Worm (Caenorhabditis elegans) whole organism, late embryonic: ENCODE results near the gene sym-4.

Experiments used
- C08G9.2 ChIP-seq: sonication (generic microtip); optimal IDR thresholded peaks from 2 replicates; lab custom pipeline; 2016; ENCODE audit warnings: mild to moderate bottlenecking, missing genetic modification characterization, moderate library complexity, missing compliant biosample characterization
- C38D4.7 ChIP-seq: fragments of 200-800 bp; sonication (Bioruptor generic); optimal IDR thresholded peaks from 2 replicates; lab custom pipeline; 2018; ENCODE audit warnings: mild to moderate bottlenecking, missing genetic modification characterization, moderate library complexity, missing compliant biosample characterization
- K09A11.1 ChIP-seq: sonication (generic microtip); optimal IDR thresholded peaks from 2 replicates; lab custom pipeline; 2017; ENCODE audit warnings: antibody characterized with exemption, mild to moderate bottlenecking, missing genetic modification characterization, missing compliant biosample characterization; ENCODE audit not compliant: insufficient read depth
- ahr-1 ChIP-seq: sonication (generic microtip); optimal IDR thresholded peaks from 2 replicates; lab custom pipeline; 2016; ENCODE audit warnings: missing genetic modification characterization, missing compliant biosample characterization
- ama-1 ChIP-seq: fragments of 150-350 bp; optimal IDR thresholded peaks from 2 replicates; lab custom pipeline; 2014
- ceh-18 ChIP-seq: sonication (generic microtip); optimal IDR thresholded peaks from 2 replicates; lab custom pipeline; 2016; ENCODE audit warnings: missing genetic modification characterization, missing compliant biosample characterization
- ceh-30 ChIP-seq: fragments of 150-350 bp; optimal IDR thresholded peaks from 2 replicates; lab custom pipeline; 2014; ENCODE audit warnings: missing biosample characterization, missing genetic modification characterization
- ceh-31 ChIP-seq: sonication (generic microtip); optimal IDR thresholded peaks from 2 replicates; lab custom pipeline; 2016; ENCODE audit warnings: missing genetic modification characterization, missing compliant biosample characterization
- ceh-34 ChIP-seq: sonication (generic microtip); optimal IDR thresholded peaks from 2 replicates; lab custom pipeline; 2016; ENCODE audit warnings: mild to moderate bottlenecking, missing genetic modification characterization, missing compliant biosample characterization
- ceh-45 ChIP-seq: fragments of 200-800 bp; sonication (Bioruptor generic); IDR thresholded peaks from 2 replicates; pipeline ENCODE4 v1.3.6; 2022; ENCODE audit warnings: missing genetic modification reagents, missing genetic modification characterization, missing compliant biosample characterization
- ceh-48 ChIP-seq: sonication (generic microtip); optimal IDR thresholded peaks from 2 replicates; lab custom pipeline; 2016; ENCODE audit warnings: missing genetic modification characterization, inconsistent platforms, missing compliant biosample characterization
- ceh-6 ChIP-seq: fragments of 200-800 bp; sonication (Bioruptor generic); optimal IDR thresholded peaks from 2 replicates; lab custom pipeline; 2018; ENCODE audit warnings: mild to moderate bottlenecking, missing genetic modification characterization, missing compliant biosample characterization
- che-1 ChIP-seq: sonication (generic microtip); optimal IDR thresholded peaks from 2 replicates; lab custom pipeline; 2016; ENCODE audit warnings: mild to moderate bottlenecking, missing genetic modification characterization, missing compliant biosample characterization
- dve-1 ChIP-seq: sonication (generic microtip); optimal IDR thresholded peaks from 2 replicates; lab custom pipeline; 2017; ENCODE audit warnings: antibody characterized with exemption, mild to moderate bottlenecking, missing genetic modification characterization, missing compliant biosample characterization
- elt-2 ChIP-seq: sonication (generic microtip); optimal IDR thresholded peaks from 2 replicates; lab custom pipeline; 2016; ENCODE audit warnings: missing genetic modification reagents, missing genetic modification characterization, missing compliant biosample characterization
- elt-4 ChIP-seq: sonication (generic microtip); optimal IDR thresholded peaks from 2 replicates; lab custom pipeline; 2016; ENCODE audit warnings: missing genetic modification characterization, missing compliant biosample characterization
- ets-4 ChIP-seq: sonication (generic microtip); optimal IDR thresholded peaks from 2 replicates; lab custom pipeline; 2016; ENCODE audit warnings: missing genetic modification characterization, missing compliant biosample characterization
- eyg-1 ChIP-seq: sonication (generic microtip); optimal IDR thresholded peaks from 2 replicates; lab custom pipeline; 2016; ENCODE audit warnings: missing genotype, missing genetic modification characterization, missing compliant biosample characterization
- fkh-10 ChIP-seq: fragments of 150-350 bp; optimal IDR thresholded peaks from 2 replicates; lab custom pipeline; 2014; ENCODE audit warnings: missing biosample characterization, missing genetic modification reagents, missing genetic modification characterization
- hlh-13 ChIP-seq: fragments of 200-800 bp; sonication (Bioruptor generic); optimal IDR thresholded peaks from 2 replicates; lab custom pipeline; 2018; ENCODE audit warnings: mild to moderate bottlenecking, missing genetic modification characterization, missing compliant biosample characterization
- hlh-30 ChIP-seq: sonication (generic microtip); optimal IDR thresholded peaks from 2 replicates; lab custom pipeline; 2017; ENCODE audit warnings: antibody characterized with exemption, missing genetic modification characterization, missing compliant biosample characterization; ENCODE audit not compliant: insufficient read depth
- hlh-8 ChIP-seq: sonication (generic microtip); optimal IDR thresholded peaks from 2 replicates; lab custom pipeline; 2016; ENCODE audit warnings: missing genotype, missing genetic modification characterization, missing compliant biosample characterization
- madf-2 ChIP-seq: sonication (generic microtip); optimal IDR thresholded peaks from 2 replicates; lab custom pipeline; 2017; ENCODE audit warnings: missing genetic modification characterization, missing compliant biosample characterization
- mec-3 ChIP-seq: sonication (generic microtip); optimal IDR thresholded peaks from 2 replicates; lab custom pipeline; 2016; ENCODE audit warnings: borderline replicate concordance, missing genetic modification characterization, missing compliant biosample characterization
- nfya-1 ChIP-seq: sonication (generic microtip); optimal IDR thresholded peaks from 2 replicates; lab custom pipeline; 2017; ENCODE audit warnings: missing genetic modification characterization, mild to moderate bottlenecking, missing compliant biosample characterization, antibody characterized with exemption, moderate library complexity
- nhr-232 ChIP-seq: sonication (generic microtip); optimal IDR thresholded peaks from 2 replicates; lab custom pipeline; 2016; ENCODE audit warnings: missing genetic modification characterization, missing compliant biosample characterization
- pag-3 ChIP-seq: sonication (generic microtip); optimal IDR thresholded peaks from 2 replicates; lab custom pipeline; 2016; ENCODE audit warnings: missing compliant biosample characterization, missing genetic modification characterization, borderline replicate concordance
- pat-9 ChIP-seq: fragments of 200-800 bp; sonication (Bioruptor generic); optimal IDR thresholded peaks from 2 replicates; lab custom pipeline; 2018; ENCODE audit warnings: mild to moderate bottlenecking, missing genetic modification characterization, moderate library complexity, missing compliant biosample characterization
- pqm-1 ChIP-seq: sonication (generic microtip); optimal IDR thresholded peaks from 2 replicates; lab custom pipeline; 2016; ENCODE audit warnings: missing genetic modification characterization, missing compliant biosample characterization
- pros-1 ChIP-seq: fragments of 150-350 bp; optimal IDR thresholded peaks from 2 replicates; lab custom pipeline; 2014; ENCODE audit warnings: missing biosample characterization, missing genetic modification reagents, missing genetic modification characterization
- ref-2 ChIP-seq: sonication (generic microtip); optimal IDR thresholded peaks from 2 replicates; lab custom pipeline; 2016; ENCODE audit warnings: missing genetic modification characterization, missing compliant biosample characterization
- rnt-1 ChIP-seq: sonication (generic microtip); optimal IDR thresholded peaks from 2 replicates; lab custom pipeline; 2016; ENCODE audit warnings: missing genetic modification characterization, missing compliant biosample characterization
- sdc-2 ChIP-seq: sonication (generic microtip); optimal IDR thresholded peaks from 2 replicates; lab custom pipeline; 2016; ENCODE audit warnings: missing genotype, missing genetic modification characterization, missing compliant biosample characterization
- syd-9 ChIP-seq: sonication (generic microtip); optimal IDR thresholded peaks from 2 replicates; lab custom pipeline; 2016; ENCODE audit warnings: mild to moderate bottlenecking, missing genetic modification characterization, moderate library complexity, missing compliant biosample characterization
- tbx-2 ChIP-seq: sonication (generic microtip); optimal IDR thresholded peaks from 2 replicates; lab custom pipeline; 2016; ENCODE audit warnings: missing genetic modification characterization, missing compliant biosample characterization
- unc-42 ChIP-seq: sonication (generic microtip); optimal IDR thresholded peaks from 2 replicates; lab custom pipeline; 2016; ENCODE audit warnings: missing genotype, missing genetic modification characterization, missing compliant biosample characterization
- unc-55 ChIP-seq: sonication (generic microtip); optimal IDR thresholded peaks from 2 replicates; lab custom pipeline; 2017; ENCODE audit warnings: missing biosample characterization, missing genetic modification reagents, missing genetic modification characterization
- ztf-16 ChIP-seq: sonication (generic microtip); optimal IDR thresholded peaks from 2 replicates; lab custom pipeline; 2017; ENCODE audit warnings: missing genetic modification characterization, missing compliant biosample characterization

sym-4 gene

DNA sequence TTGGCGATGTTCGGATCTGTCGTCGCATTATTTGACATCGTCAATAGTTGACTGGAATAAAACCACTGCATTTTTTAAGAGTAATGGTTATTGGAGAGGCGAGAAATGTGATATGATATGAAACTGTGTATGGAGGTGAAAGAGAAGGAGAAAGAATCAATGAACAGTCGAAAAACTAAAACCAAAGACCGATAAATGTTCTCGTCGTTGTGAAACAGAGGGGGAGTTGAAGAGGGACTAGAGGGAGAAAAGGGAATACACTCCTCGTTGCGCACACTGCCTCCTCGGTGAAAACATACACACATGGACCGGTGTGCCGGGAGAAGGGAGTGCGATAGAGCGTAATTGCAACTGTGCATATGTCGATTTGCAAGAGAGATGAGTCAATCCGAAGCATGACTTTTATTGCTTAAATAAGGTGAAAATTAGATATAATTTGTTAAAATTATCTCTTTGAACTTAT is at the start of gene sym-4:
Gene sym-4 (minus strand): TSS at position 51 of the 463 bp plus-strand sequence.
- TF ChIP-seq ceh-30: peak; percentile 44
- peak; percentile 60 for TF ChIP-seq dve-1 (tag; lab: Kevin White, UChicago)
- TF ChIP-seq eyg-1 (tag; lab: Kevin White, UChicago): no peak
- TF ChIP-seq syd-9 (tag; lab: Kevin White, UChicago): peak; percentile 7
- TF ChIP-seq ceh-18: peak; percentile 87
- TF ChIP-seq ceh-34 (tag; lab: Kevin White, UChicago): peak; percentile 68
- peak; percentile 53 for TF ChIP-seq K09A11.1 (tag; lab: Kevin White, UChicago)
- no peak for TF ChIP-seq ztf-16 (tag; lab: Kevin White, UChicago)
- no peak for TF ChIP-seq nhr-232 (tag; lab: Kevin White, UChicago)
- peak; percentile 29 for TF ChIP-seq C08G9.2 (tag; lab: Kevin White, UChicago)
- TF ChIP-seq ama-1 (lab: Kevin White, UChicago): no peak
- TF ChIP-seq pqm-1 (tag; lab: Kevin White, UChicago): peak; percentile 38
- peak; percentile 42 for TF ChIP-seq rnt-1
- TF ChIP-seq pag-3: no peak
- TF ChIP-seq pat-9 (tag; lab: Kevin White, UChicago): no peak
- no peak for TF ChIP-seq mec-3 (tag; lab: Kevin White, UChicago)
- peak; percentile 77 for TF ChIP-seq ceh-31 (tag; lab: Kevin White, UChicago)
- TF ChIP-seq ceh-6 (GFP tag; lab: Kevin White, UChicago): peak; percentile 35
- peak; percentile 71 for TF ChIP-seq tbx-2 (tag; lab: Kevin White, UChicago)
- TF ChIP-seq elt-2 (tag; lab: Kevin White, UChicago): peak; percentile 72
- peak; percentile 59 for TF ChIP-seq ref-2 (tag; lab: Kevin White, UChicago)
- peak; percentile 22 for TF ChIP-seq unc-55 (GFP tag; lab: Kevin White, UChicago)
- TF ChIP-seq madf-2 (tag; lab: Kevin White, UChicago): no peak
- TF ChIP-seq fkh-10 (GFP tag; lab: Kevin White, UChicago): no peak
- TF ChIP-seq ceh-45: 0 out of 2 replicates have a peak, but pooled peaks have one; percentile 50
- TF ChIP-seq C38D4.7 (GFP tag; lab: Kevin White, UChicago): no peak
- TF ChIP-seq sdc-2 (tag; lab: Kevin White, UChicago): peak; percentile 79
- TF ChIP-seq hlh-30 (tag; lab: Kevin White, UChicago): peak; percentile 75
- TF ChIP-seq ceh-48 (tag; lab: Kevin White, UChicago): peak; percentile 34
- TF ChIP-seq elt-4 (tag; lab: Kevin White, UChicago): no peak
- peak; percentile 77 for TF ChIP-seq nfya-1 (tag; lab: Kevin White, UChicago)
- TF ChIP-seq hlh-13 (GFP tag; lab: Kevin White, UChicago): no peak
- no peak for TF ChIP-seq ahr-1
- peak; percentile 83 for TF ChIP-seq unc-42 (tag; lab: Kevin White, UChicago)
- peak; percentile 57 for TF ChIP-seq ets-4 (tag; lab: Kevin White, UChicago)
- TF ChIP-seq hlh-8 (tag; lab: Kevin White, UChicago): peak; percentile 82
- TF ChIP-seq pros-1 (tag; lab: Kevin White, UChicago): peak; percentile 12
- TF ChIP-seq, all 69 proteins: peak for 24

DNA sequence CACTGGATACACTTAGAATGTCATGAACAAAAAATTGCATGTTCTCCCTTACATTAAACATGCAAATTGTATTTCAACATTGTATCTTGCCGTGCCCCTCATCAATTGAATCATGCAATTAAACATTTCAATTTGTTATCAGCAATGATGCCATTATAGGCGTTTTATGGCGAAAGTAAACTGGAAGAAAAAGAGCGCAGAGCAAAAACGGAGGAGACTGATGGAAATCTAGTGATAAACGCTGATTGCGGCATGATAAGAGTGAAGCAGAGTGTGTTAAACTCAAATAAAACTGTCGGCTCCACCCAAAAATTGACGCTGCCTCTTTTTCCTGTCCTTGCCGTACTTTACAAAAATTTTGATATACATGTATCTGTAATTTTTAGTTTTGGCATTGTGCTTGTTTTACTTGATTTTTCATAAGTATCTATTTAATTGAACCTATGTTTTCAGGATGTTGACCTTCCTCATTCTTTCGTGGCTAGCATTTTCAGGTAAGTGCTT is 45.2 kb upstream of the sym-4 start, which contains the start of gene K06G5.1:
Gene K06G5.1 (plus strand): TSS at position 454 of the 504 bp plus-strand sequence.
- TF ChIP-seq elt-2 (tag; lab: Kevin White, UChicago) (peak; percentile 85), fkh-10 (GFP tag; lab: Kevin White, UChicago) (no peak)

DNA sequence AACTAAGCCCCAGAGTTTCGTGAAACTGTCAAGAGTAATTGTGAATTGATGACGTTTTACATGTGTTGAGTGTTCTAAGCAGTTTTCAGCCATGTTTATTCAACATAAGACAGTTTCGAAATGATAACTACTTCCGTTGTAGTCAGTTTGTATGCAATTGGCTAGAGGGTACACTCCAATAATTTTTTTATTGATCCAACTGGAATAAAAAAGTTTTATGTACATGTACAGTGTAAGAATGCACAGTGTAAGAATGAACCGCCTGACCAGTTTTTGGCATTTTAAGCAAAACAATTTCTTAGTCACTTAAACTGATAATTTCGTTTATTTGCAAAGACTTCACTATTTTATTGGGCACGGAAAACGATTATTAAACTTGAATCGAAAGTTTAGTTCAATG is 43.9 kb upstream of the sym-4 start:
- TF ChIP-seq che-1: no peak
